Worm (Caenorhabditis elegans) whole organism, L3 larva: ENCODE measurements around the gene srxa-18.

Experiments
- R02D3.7 ChIP-seq: fragments of 150-350 bp; optimal IDR thresholded peaks from 2 replicates; lab custom pipeline; 2014; ENCODE audit warnings: missing biosample characterization, missing genetic modification characterization
- ZK546.5 ChIP-seq: sonication (generic microtip); optimal IDR thresholded peaks from 2 replicates; lab custom pipeline; 2017; ENCODE audit warnings: missing biosample characterization, missing genetic modification characterization
- ama-1 ChIP-seq: fragments of 150-350 bp; optimal IDR thresholded peaks from 2 replicates; lab custom pipeline; 2018
- ceh-16 ChIP-seq: sonication (generic microtip); optimal IDR thresholded peaks from 2 replicates; lab custom pipeline; 2017; ENCODE audit warnings: missing biosample characterization, missing genetic modification characterization
- ceh-28 ChIP-seq: fragments of 150-350 bp; optimal IDR thresholded peaks from 2 replicates; lab custom pipeline; 2014; ENCODE audit warnings: missing biosample characterization, missing genetic modification reagents, missing genetic modification characterization
- ceh-82 ChIP-seq: fragments of 150-350 bp; optimal IDR thresholded peaks from 2 replicates; lab custom pipeline; 2014; ENCODE audit warnings: missing biosample characterization, missing genetic modification characterization
- ceh-9 ChIP-seq: sonication (generic microtip); optimal IDR thresholded peaks from 2 replicates; lab custom pipeline; 2018; ENCODE audit warnings: missing biosample characterization, missing genetic modification characterization
- daf-12 ChIP-seq: fragments of 150-350 bp; optimal IDR thresholded peaks from 2 replicates; lab custom pipeline; 2014; ENCODE audit warnings: missing biosample characterization, missing genetic modification reagents, missing genetic modification characterization
- egl-5 ChIP-seq: fragments of 150-350 bp; optimal IDR thresholded peaks from 2 replicates; lab custom pipeline; 2017; ENCODE audit warnings: missing biosample characterization, missing genetic modification reagents, missing genetic modification characterization, inconsistent platforms
- elt-1 ChIP-seq: fragments of 150-350 bp; optimal IDR thresholded peaks from 2 replicates; lab custom pipeline; 2014; ENCODE audit warnings: missing biosample characterization, missing genetic modification characterization
- elt-2 ChIP-seq: sonication (generic microtip); optimal IDR thresholded peaks from 2 replicates; lab custom pipeline; 2016; ENCODE audit warnings: missing genetic modification reagents, mild to moderate bottlenecking, missing genetic modification characterization, missing compliant biosample characterization
- elt-3 ChIP-seq, 3 experiments: fragments of 150-350 bp in 1 of 3; sonication (generic microtip) in 2 of 3; optimal IDR thresholded peaks; 2 replicates in 2 of 3; 4 replicates in 1 of 3; lab custom pipeline; 2014 to 2017; ENCODE audit warnings: missing biosample characterization in 3 of 3, missing genetic modification characterization in 3 of 3
- eor-1 ChIP-seq, 2 experiments: fragments of 150-350 bp; optimal IDR thresholded peaks; 2 replicates each; lab custom pipeline; 2014 to 2018; ENCODE audit warnings: missing biosample characterization in 2 of 2, missing genetic modification characterization in 2 of 2
- fkh-10 ChIP-seq: sonication (generic microtip); optimal IDR thresholded peaks from 2 replicates; lab custom pipeline; 2017; ENCODE audit warnings: missing biosample characterization, missing genetic modification reagents, missing genetic modification characterization
- fkh-2 ChIP-seq: fragments of 150-350 bp; optimal IDR thresholded peaks from 2 replicates; lab custom pipeline; 2014; ENCODE audit warnings: missing biosample characterization, missing genetic modification reagents, missing genetic modification characterization
- fos-1 ChIP-seq: fragments of 150-350 bp; optimal IDR thresholded peaks from 2 replicates; lab custom pipeline; 2014; ENCODE audit warnings: missing biosample characterization, missing genetic modification characterization
- hmg-11 ChIP-seq: sonication (generic microtip); optimal IDR thresholded peaks from 2 replicates; lab custom pipeline; 2016; ENCODE audit warnings: missing genetic modification characterization, missing compliant biosample characterization
- jun-1 ChIP-seq: fragments of 150-350 bp; optimal IDR thresholded peaks from 2 replicates; lab custom pipeline; 2014; ENCODE audit warnings: missing biosample characterization, missing genetic modification reagents, missing genetic modification characterization
- lin-15B ChIP-seq: fragments of 150-350 bp; optimal IDR thresholded peaks from 2 replicates; lab custom pipeline; 2014; ENCODE audit warnings: missing biosample characterization, missing genetic modification characterization
- mdl-1 ChIP-seq: fragments of 150-350 bp; optimal IDR thresholded peaks from 2 replicates; lab custom pipeline; 2014; ENCODE audit warnings: missing biosample characterization, missing genetic modification characterization
- nfya-1 ChIP-seq: sonication (generic microtip); optimal IDR thresholded peaks from 2 replicates; lab custom pipeline; 2017; ENCODE audit warnings: missing genetic modification characterization, mild to moderate bottlenecking, missing compliant biosample characterization, antibody characterized with exemption, moderate library complexity; ENCODE audit not compliant: insufficient read depth
- nhr-12 ChIP-seq: fragments of 150-350 bp; optimal IDR thresholded peaks from 2 replicates; lab custom pipeline; 2014; ENCODE audit warnings: missing biosample characterization, missing genetic modification characterization
- nhr-23 ChIP-seq: fragments of 150-350 bp; optimal IDR thresholded peaks from 2 replicates; lab custom pipeline; 2014; ENCODE audit warnings: missing biosample characterization, missing genetic modification reagents, missing genetic modification characterization
- nhr-237 ChIP-seq: fragments of 150-350 bp; optimal IDR thresholded peaks from 2 replicates; lab custom pipeline; 2014; ENCODE audit warnings: missing biosample characterization, missing genetic modification characterization
- nhr-25 ChIP-seq: sonication (generic microtip); optimal IDR thresholded peaks from 2 replicates; lab custom pipeline; 2017; ENCODE audit warnings: missing biosample characterization, missing genetic modification characterization
- nhr-67 ChIP-seq: fragments of 150-350 bp; optimal IDR thresholded peaks from 2 replicates; lab custom pipeline; 2014; ENCODE audit warnings: missing biosample characterization, missing genetic modification characterization
- nhr-76 ChIP-seq: fragments of 150-350 bp; sonication (generic microtip); optimal IDR thresholded peaks from 5 replicates; lab custom pipeline; 2014; ENCODE audit warnings: missing biosample characterization, missing genetic modification characterization
- nhr-77 ChIP-seq: fragments of 150-350 bp; optimal IDR thresholded peaks from 2 replicates; lab custom pipeline; 2014; ENCODE audit warnings: missing biosample characterization, missing genetic modification characterization
- pha-4 ChIP-seq: fragments of 150-350 bp; optimal IDR thresholded peaks from 2 replicates; lab custom pipeline; 2014; ENCODE audit warnings: missing biosample characterization, missing genetic modification reagents, missing genetic modification characterization
- pqm-1 ChIP-seq: fragments of 150-350 bp; optimal IDR thresholded peaks from 2 replicates; lab custom pipeline; 2017; ENCODE audit warnings: missing biosample characterization, missing genetic modification characterization, inconsistent platforms
- sea-2 ChIP-seq: fragments of 150-350 bp; sonication (generic microtip); optimal IDR thresholded peaks from 4 replicates; lab custom pipeline; 2014; ENCODE audit warnings: missing biosample characterization, missing genetic modification reagents, missing genetic modification characterization
- snpc-4 ChIP-seq: fragments of 150-350 bp; optimal IDR thresholded peaks from 2 replicates; lab custom pipeline; 2014; ENCODE audit warnings: missing biosample characterization, missing genetic modification characterization
- unc-39 ChIP-seq: sonication (generic microtip); optimal IDR thresholded peaks from 4 replicates; lab custom pipeline; 2017; ENCODE audit warnings: missing biosample characterization, missing genetic modification characterization
- unc-62 ChIP-seq: fragments of 150-350 bp; sonication (generic microtip); optimal IDR thresholded peaks from 4 replicates; lab custom pipeline; 2014; ENCODE audit warnings: missing biosample characterization, missing genetic modification reagents, missing genetic modification characterization
- ztf-11 ChIP-seq: fragments of 150-350 bp; optimal IDR thresholded peaks from 2 replicates; lab custom pipeline; 2014; ENCODE audit warnings: missing biosample characterization, missing genetic modification characterization
- ztf-4 ChIP-seq: fragments of 150-350 bp; optimal IDR thresholded peaks from 2 replicates; lab custom pipeline; 2014; ENCODE audit warnings: missing biosample characterization, missing genetic modification characterization

Gene srxa-18

DNA sequence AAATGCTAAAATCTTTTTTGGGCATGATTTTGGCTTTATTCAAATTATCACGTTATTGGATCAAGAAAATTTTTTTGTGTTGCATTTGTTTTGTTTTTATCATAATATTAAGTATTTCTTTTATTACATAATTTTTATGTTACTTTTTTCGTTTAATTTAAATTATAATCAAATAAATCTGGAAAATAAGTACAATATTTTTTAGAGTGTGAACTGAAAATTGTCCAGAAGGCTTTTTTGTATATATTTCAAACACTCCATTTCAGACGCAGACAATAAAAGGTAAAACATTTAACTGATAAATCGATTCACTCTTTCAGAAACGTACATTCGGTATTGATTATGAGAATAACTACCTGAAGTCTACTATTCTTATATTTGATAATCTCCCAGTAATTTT is 13.5 kb downstream of the srxa-18 start, which contains the start of gene C08B6.11:
Gene C08B6.11, plus strand, starts transcription at position 301 of the 400 bp plus-strand sequence.
- TF ChIP-seq nhr-77 (tag; lab: Kevin White, UChicago) (no peak), elt-1 (tag; lab: Kevin White, UChicago) (no peak), R02D3.7 (no peak), ztf-4 (tag; lab: Kevin White, UChicago) (no peak), nfya-1 (tag; lab: Kevin White, UChicago) (no peak), nhr-67 (tag; lab: Kevin White, UChicago) (no peak), nhr-237 (no peak), fkh-10 (no peak), snpc-4 (tag; lab: Kevin White, UChicago) (no peak), nhr-23 (tag; lab: Kevin White, UChicago) (no peak), unc-62 (GFP tag; lab: Kevin White, UChicago) (no peak), pha-4 (tag; lab: Kevin White, UChicago) (no peak), ceh-9 (no peak), egl-5 (tag; lab: Kevin White, UChicago) (no peak)

DNA sequence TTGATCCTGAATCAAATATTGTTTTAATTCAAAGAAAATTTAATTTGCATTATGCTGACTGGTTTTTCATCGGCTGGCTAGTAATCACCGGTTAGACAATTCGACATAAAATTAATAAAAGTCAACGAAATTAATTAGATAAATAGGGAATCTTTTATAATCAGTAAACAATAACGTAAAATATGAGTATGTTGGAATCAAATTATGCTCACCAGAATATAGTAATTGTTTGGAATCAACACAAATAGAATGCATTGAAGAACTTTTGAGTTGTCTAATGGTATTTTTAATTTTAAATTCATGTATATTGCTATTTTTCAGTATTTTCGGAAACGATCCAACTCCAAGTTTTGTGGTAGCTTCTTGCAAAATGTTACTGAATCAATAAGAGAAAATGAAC is 15.4 kb downstream of the srxa-18 start, which contains the start of gene C08B6.2:
Gene C08B6.2, plus strand, starts transcription at position 301 of the 400 bp plus-strand sequence.
- TF ChIP-seq unc-62 (GFP tag; lab: Kevin White, UChicago) (no peak), ceh-28 (tag; lab: Kevin White, UChicago) (no peak), sea-2 (GFP tag; lab: Kevin White, UChicago) (no peak), fos-1 (tag; lab: Kevin White, UChicago) (no peak), nhr-77 (tag; lab: Kevin White, UChicago) (no peak), nhr-76 (tag; lab: Kevin White, UChicago) (no peak), ceh-9 (no peak), eor-1 (tag; optimal IDR thresholded peaks at IDR 0.05; lab: Kevin White, UChicago) (no peak), unc-39 (no peak), elt-3 (tag; optimal IDR thresholded peaks at IDR 0.05; lab: Kevin White, UChicago) (no peak), nhr-237 (no peak), elt-2 (tag; lab: Kevin White, UChicago) (no peak), egl-5 (tag; lab: Kevin White, UChicago) (no peak), nhr-25 (no peak)

ce11 chrV:10104785-10105310 is 15.9 kb downstream of the srxa-18 start, which contains the start of gene ugt-17:
Gene ugt-17, minus strand, starts transcription at chrV:10104964.
- TF ChIP-seq elt-2 (tag; lab: Kevin White, UChicago) (peak; percentile 76), pha-4 (tag; lab: Kevin White, UChicago) (peak; percentile 51), pqm-1 (tag; lab: Kevin White, UChicago) (peak; percentile 90), nhr-12 (tag; lab: Kevin White, UChicago) (no peak)

ce11 chrV:10103811-10104210 is 17.0 kb downstream of the srxa-18 start:
- TF ChIP-seq elt-1 (tag; lab: Kevin White, UChicago), result no peak
- TF ChIP-seq nhr-67 (tag; lab: Kevin White, UChicago), result no peak
- peak; percentile 69 for TF ChIP-seq elt-2 (tag; lab: Kevin White, UChicago)
- TF ChIP-seq ZK546.5, result no peak
- TF ChIP-seq ztf-4 (tag; lab: Kevin White, UChicago), result no peak
- no peak for TF ChIP-seq daf-12
- no peak for TF ChIP-seq lin-15B
- TF ChIP-seq pqm-1 (tag; lab: Kevin White, UChicago), result peak; percentile 11
- no peak for TF ChIP-seq fkh-2 (tag; lab: Kevin White, UChicago)
- no peak for TF ChIP-seq nhr-23 (tag; lab: Kevin White, UChicago)

- no peak for TF ChIP-seq ama-1
- TF ChIP-seq unc-62 (GFP tag; lab: Kevin White, UChicago), result no peak
- TF ChIP-seq daf-12, result no peak
- no peak for TF ChIP-seq ceh-82 (tag; lab: Kevin White, UChicago)
- TF ChIP-seq ceh-9, result no peak
- no peak for TF ChIP-seq hmg-11 (tag; lab: Kevin White, UChicago)
- TF ChIP-seq mdl-1 (tag; lab: Kevin White, UChicago), result no peak
- TF ChIP-seq ztf-11 (tag; lab: Kevin White, UChicago), result no peak
- no peak for TF ChIP-seq pqm-1 (tag; lab: Kevin White, UChicago)
- TF ChIP-seq ztf-4 (tag; lab: Kevin White, UChicago), result no peak
- TF ChIP-seq ceh-16 (tag; lab: Kevin White, UChicago), result no peak
- no peak for TF ChIP-seq jun-1 (tag; lab: Kevin White, UChicago)
- no peak for TF ChIP-seq elt-3 (tag; optimal IDR thresholded peaks at IDR 0.05; lab: Kevin White, UChicago)
- no peak for TF ChIP-seq R02D3.7
- no peak for TF ChIP-seq ceh-28 (tag; lab: Kevin White, UChicago)
- no peak for TF ChIP-seq sea-2 (GFP tag; lab: Kevin White, UChicago)
Observed at ce11 chrV:10101916-10102315, 18.9 kb downstream of the srxa-18 start, which contains the start of gene C08B6.14. Gene C08B6.14, minus strand, starts transcription at chrV:10102016.
